Worm (Caenorhabditis elegans): ENCODE results near the gene ccd-5.

DNA sequence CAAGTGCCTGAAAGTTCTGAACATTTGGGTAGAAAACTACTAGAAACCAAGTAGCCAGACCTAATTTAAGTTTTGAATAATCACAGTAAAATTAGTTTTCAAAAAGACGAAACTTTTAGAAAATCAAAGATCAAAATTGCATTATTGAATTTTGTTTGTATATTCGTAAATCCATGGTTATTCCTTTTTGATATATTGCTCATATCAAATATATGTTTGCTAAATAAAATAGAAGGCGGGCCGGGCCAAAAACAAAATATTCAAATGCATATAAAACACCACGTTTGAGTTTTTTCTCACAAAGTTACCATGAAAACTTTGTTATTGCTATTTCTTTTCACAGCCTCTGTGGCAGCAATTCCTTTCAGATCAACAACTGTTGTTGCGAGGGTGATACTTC is 5.0 kb upstream of the ccd-5 start, which contains the start of gene ttr-42:
- TF ChIP-seq snpc-1.3 (tag; optimal IDR thresholded peaks at IDR 0.05; ENCODE audit: insufficient read depth) (no peak), Y67H2A.10 (GFP tag; conservative IDR thresholded peaks at IDR 0.05) (no peak)
